Fruit fly (Drosophila melanogaster) whole organism, embryonic: ENCODE data around the gene CG31230.

Experiments
- ATbp ChIP-seq: fragments of 200-800 bp; sonication (Bioruptor generic); optimal IDR thresholded peaks from 2 replicates; lab custom pipeline; 2017; ENCODE audit warnings: missing biosample characterization, mild to moderate bottlenecking, missing genetic modification characterization, missing genetic modification reagents
- CG11085 ChIP-seq: fragments of 200-800 bp; sonication (Bioruptor generic); IDR thresholded peaks from 2 replicates; pipeline ENCODE4 v1.3.6; 2022; ENCODE audit warnings: missing biosample characterization, missing genetic modification characterization
- CG12155 ChIP-seq: fragments of 200-800 bp; sonication (Bioruptor generic); optimal IDR thresholded peaks from 3 replicates; lab custom pipeline; 2016; ENCODE audit warnings: missing biosample characterization, missing genetic modification characterization
- CG17359 ChIP-seq: fragments of 200-800 bp; sonication (Bioruptor generic); optimal IDR thresholded peaks from 3 replicates; lab custom pipeline; 2018; ENCODE audit warnings: missing biosample characterization, mild to moderate bottlenecking, missing genetic modification characterization, moderate library complexity
- CG4360 ChIP-seq: fragments of 200-800 bp; sonication (Bioruptor generic); IDR thresholded peaks from 2 replicates; pipeline ENCODE4 v1.3.6; 2022; ENCODE audit warnings: missing biosample characterization, missing genetic modification characterization
- ERR ChIP-seq: fragments of 200-800 bp; sonication (Bioruptor generic); optimal IDR thresholded peaks from 2 replicates; lab custom pipeline; 2016; ENCODE audit warnings: missing biosample characterization, missing genetic modification characterization
- abd-A ChIP-seq: fragments of 200-800 bp; sonication (Bioruptor generic); optimal IDR thresholded peaks from 3 replicates; lab custom pipeline; 2019; ENCODE audit warnings: missing biosample characterization, mild to moderate bottlenecking, missing genetic modification characterization, moderate library complexity
- cwo ChIP-seq: fragments of 200-800 bp; sonication (Bioruptor generic); optimal IDR thresholded peaks from 3 replicates; lab custom pipeline; 2017; ENCODE audit warnings: missing biosample characterization, missing genetic modification characterization, mild to moderate bottlenecking, moderate library complexity, missing genetic modification reagents
- pb ChIP-seq: fragments of 200-800 bp; sonication (Bioruptor generic); optimal IDR thresholded peaks from 3 replicates; lab custom pipeline; 2016; ENCODE audit warnings: missing biosample characterization, missing genetic modification characterization
- rib ChIP-seq: fragments of 200-800 bp; sonication (Bioruptor generic); IDR thresholded peaks from 2 replicates; pipeline ENCODE4 v1.3.6; 2022; ENCODE audit warnings: missing biosample characterization, missing genetic modification characterization

DNA sequence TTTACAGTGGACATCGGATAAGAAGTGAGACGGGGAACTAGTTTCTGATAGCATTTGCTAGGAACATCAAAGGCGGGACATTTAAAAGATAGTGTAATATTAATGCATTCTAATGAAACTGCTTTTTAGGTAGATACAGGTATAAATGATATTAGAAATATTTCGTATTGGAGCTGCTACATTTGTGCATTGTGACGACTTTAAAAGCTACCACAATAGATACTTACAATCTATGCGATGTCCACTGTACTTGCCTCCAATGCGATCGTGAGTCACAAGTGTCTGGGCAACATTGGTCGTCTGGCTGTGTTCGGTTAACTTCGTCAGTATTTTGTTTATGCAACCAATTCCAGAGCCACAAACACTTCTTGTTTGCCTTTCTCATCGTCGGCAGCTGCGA is 1.7 kb upstream of the CG31230 start:
- TF ChIP-seq rib (GFP tag; lab: Robert Waterston, UW) (no peak), ERR (GFP tag; lab: Kevin White, UChicago) (no peak), CG12155 (GFP tag; lab: Kevin White, UChicago) (no peak), pb (GFP tag; lab: Kevin White, UChicago) (no peak), CG17359 (tag; lab: Kevin White, UChicago) (peak; percentile 6), CG11085 (GFP tag; lab: Robert Waterston, UW) (no peak), cwo (GFP tag; lab: Kevin White, UChicago) (no peak), ATbp (GFP tag; lab: Kevin White, UChicago) (no peak), CG4360 (no peak), abd-A (no peak)
